Fruit fly (Drosophila melanogaster) Kc167 (cell line): Measurements from ENCODE around the gene CG9133.

Experiments used
- Myc ChIP-seq: fragments of >200 bp; optimal IDR thresholded peaks from 2 replicates; lab custom pipeline; 2017; ENCODE audit warnings: missing external identifiers
- Sin3A ChIP-seq: fragments of >200 bp; optimal IDR thresholded peaks from 2 replicates; lab custom pipeline; 2018; ENCODE audit warnings: missing external identifiers
- h ChIP-seq: fragments of >200 bp; optimal IDR thresholded peaks from 3 replicates; lab custom pipeline; 2018; ENCODE audit warnings: missing external identifiers
- insv ChIP-seq: fragments of >200 bp; optimal IDR thresholded peaks from 3 replicates; lab custom pipeline; 2018; ENCODE audit warnings: missing external identifiers
- psq ChIP-seq: fragments of >200 bp; optimal IDR thresholded peaks from 2 replicates; lab custom pipeline; 2017; ENCODE audit warnings: missing external identifiers
- ttk ChIP-seq: sonication (Bioruptor generic); optimal IDR thresholded peaks from 2 replicates; lab custom pipeline; 2017; ENCODE audit warnings: missing external identifiers

CG9133 gene

DNA sequence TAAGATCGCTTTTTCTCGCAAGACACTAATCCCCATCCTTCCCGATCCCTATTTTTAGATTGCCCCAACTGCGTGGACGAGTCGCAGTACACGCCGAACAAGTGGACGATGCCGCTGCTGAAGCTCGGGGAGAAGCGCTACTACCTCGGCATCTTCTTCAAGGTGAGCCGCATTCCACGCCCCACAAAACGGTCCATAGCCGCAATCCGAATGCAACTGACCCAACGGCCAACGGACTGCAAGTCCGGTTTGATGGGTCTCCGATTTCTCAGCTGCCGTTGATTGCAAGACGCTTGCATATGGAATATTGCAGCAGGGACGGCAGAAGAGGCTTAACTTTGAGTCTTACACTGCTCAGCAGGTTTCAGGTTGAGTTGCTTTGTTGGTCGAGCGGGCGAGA is 17.2 kb downstream of the CG9133 start:
- TF ChIP-seq ttk (lab: Kevin White, UChicago) (no peak), h (lab: Kevin White, UChicago) (no peak), Sin3A (no peak), Myc (lab: Kevin White, UChicago) (no peak), psq (lab: Kevin White, UChicago) (no peak), insv (lab: Kevin White, UChicago) (no peak)

DNA sequence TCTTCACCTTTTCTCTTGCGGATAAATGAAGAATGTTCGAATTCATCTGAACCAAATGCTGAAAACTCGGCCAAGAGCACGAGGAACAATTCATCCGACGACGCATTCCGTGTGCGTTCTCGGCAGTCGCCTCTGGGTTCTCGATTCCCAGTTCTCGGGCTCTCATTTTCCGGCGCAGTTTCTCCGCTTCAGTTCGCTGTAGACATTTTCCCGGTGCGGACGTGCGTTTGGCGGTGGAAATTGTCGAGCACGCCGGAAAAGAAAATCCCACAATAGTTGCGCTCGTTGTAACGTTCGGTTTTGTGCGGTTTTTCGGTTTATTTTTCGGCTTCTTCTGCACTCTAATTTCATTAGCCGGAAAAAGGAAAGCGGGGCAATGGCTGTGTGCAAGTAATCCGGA is 24.0 kb downstream of the CG9133 start, which contains the start of gene CG32333:
Gene CG32333 (plus strand): TSS at position 190 of the 400 bp plus-strand sequence.
- no peak for TF ChIP-seq Myc (lab: Kevin White, UChicago)
- TF ChIP-seq insv (lab: Kevin White, UChicago): no peak
- no peak for TF ChIP-seq ttk (lab: Kevin White, UChicago)
- no peak for TF ChIP-seq Sin3A
- TF ChIP-seq h (lab: Kevin White, UChicago): no peak
- no peak for TF ChIP-seq psq (lab: Kevin White, UChicago)

DNA sequence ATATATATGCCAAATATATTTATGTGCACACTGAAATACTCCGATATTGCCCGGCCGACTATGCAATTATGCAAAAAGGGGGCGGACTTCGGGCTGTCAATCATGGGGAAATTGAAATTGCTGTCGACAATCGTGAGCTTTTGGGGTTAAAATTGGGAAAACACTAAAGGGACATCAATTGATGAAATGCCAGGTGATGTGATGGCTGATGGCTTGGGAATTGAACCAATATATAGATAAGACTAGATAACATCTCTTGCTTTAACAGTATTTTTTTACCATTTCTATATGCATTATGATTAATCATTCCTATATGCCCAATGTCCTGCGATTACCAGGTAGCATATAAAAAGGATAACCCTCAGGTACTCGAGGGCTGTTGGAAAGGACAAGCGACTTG is 26.1 kb downstream of the CG9133 start:
- TF ChIP-seq h (lab: Kevin White, UChicago) (no peak), Myc (lab: Kevin White, UChicago) (no peak), Sin3A (no peak), insv (lab: Kevin White, UChicago) (no peak), psq (lab: Kevin White, UChicago) (no peak), ttk (lab: Kevin White, UChicago) (no peak)

DNA sequence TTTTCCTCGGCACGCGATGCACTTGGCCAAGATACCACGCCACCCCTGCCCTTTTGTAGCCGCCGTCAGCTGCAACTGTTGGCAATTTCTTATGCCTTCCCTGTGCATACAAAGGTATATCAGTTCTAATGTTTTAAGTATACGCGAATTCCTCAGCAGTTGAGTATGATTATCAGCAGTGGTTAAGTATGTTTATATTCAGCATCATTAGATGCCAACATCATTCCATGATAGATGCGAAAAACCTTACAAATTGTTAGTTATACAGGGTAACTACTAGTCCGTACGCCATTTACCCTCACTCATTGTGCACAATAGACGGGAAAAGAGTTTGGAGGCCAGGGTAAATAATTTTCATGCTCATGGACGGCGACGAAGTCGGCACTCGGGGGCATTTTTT is 27.9 kb downstream of the CG9133 start:
- TF ChIP-seq ttk (lab: Kevin White, UChicago) (no peak), Sin3A (no peak), psq (lab: Kevin White, UChicago) (no peak), h (lab: Kevin White, UChicago) (no peak), Myc (lab: Kevin White, UChicago) (no peak), insv (lab: Kevin White, UChicago) (no peak)

DNA sequence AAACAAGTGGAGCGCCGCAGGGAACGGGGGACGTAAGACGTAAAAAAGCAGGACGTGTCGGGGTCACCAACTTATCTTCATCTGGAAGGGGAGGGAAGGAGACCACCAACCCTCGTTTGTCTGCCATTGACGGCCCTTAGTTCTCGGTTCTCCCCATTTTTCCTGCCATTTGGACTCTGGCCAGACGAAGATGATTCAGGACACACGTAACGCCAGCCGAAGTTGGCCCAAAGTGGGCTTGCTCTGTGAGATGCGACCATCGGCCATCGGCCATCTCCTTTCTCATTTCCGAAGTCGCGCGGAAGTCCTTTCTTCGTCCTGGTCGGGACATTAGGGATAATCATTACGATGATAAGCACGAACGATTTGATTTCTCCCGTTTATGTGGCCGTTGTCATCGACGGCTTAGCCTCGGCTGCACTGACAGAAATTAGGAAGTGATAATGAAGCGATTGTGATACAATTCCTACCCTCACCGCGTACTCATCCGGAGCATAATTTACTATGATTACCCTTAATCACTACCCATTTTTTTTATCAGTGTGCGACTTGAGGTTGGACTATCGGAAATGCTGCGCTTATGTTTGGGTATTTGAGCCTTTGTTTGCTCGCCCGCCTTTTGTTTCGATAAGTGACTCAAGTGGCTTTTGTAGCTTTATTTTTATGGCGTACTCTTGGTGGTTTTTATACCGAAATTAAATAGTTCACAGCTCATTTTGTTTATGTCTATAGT is 29.2 kb downstream of the CG9133 start:
- TF ChIP-seq insv (lab: Kevin White, UChicago): no peak
- no peak for TF ChIP-seq psq (lab: Kevin White, UChicago)
- TF ChIP-seq Sin3A: no peak
- no peak for TF ChIP-seq h (lab: Kevin White, UChicago)
- no peak for TF ChIP-seq ttk (lab: Kevin White, UChicago)
- TF ChIP-seq Myc (lab: Kevin White, UChicago): no peak

DNA sequence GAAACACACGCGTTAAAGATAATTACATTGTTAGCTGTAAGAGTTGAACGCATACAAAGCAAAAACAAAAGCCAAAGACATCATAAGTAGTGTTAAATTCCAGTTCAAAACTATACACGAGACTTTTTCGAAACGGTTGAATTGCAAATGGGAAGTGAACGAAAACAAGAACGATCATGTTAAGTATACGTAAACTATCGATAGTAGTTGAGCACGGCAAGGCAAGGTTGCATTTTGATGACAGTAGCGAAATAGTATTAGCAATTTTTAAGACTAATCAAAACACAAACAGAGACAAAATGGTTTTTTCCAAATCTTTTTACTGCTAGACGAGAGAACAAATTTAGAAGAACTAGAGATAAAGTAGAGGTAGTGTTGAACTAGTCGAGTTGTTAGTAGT is 43.0 kb downstream of the CG9133 start:
- TF ChIP-seq ttk (lab: Kevin White, UChicago) (no peak), insv (lab: Kevin White, UChicago) (no peak), Sin3A (no peak), Myc (lab: Kevin White, UChicago) (no peak), h (lab: Kevin White, UChicago) (no peak), psq (lab: Kevin White, UChicago) (no peak)

DNA sequence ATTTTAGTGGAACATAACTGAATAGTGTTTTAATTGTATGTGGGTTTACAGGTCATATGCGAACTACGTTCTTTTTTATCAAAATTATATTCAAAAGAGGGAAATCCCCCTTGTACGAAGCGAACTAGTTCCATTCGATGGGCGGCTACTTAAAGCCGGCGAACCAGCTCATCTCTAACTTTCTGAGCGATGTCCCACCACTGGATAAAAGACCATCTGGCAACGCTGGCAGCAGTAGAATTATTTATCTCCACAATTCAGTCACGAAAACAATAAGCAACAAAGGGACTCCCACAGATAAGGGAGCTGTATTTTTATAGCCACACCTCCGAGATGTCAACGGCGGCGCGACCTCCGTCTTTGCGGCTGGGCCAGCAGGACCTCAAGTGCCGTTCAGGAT is 43.9 kb downstream of the CG9133 start, which contains the start of gene Rabex-5:
Gene Rabex-5 (plus strand): TSS at position 221 of the 400 bp plus-strand sequence.
- TF ChIP-seq Myc (lab: Kevin White, UChicago) (no peak), insv (lab: Kevin White, UChicago) (no peak), psq (lab: Kevin White, UChicago) (no peak), Sin3A (no peak), ttk (lab: Kevin White, UChicago) (no peak), h (lab: Kevin White, UChicago) (no peak)

DNA sequence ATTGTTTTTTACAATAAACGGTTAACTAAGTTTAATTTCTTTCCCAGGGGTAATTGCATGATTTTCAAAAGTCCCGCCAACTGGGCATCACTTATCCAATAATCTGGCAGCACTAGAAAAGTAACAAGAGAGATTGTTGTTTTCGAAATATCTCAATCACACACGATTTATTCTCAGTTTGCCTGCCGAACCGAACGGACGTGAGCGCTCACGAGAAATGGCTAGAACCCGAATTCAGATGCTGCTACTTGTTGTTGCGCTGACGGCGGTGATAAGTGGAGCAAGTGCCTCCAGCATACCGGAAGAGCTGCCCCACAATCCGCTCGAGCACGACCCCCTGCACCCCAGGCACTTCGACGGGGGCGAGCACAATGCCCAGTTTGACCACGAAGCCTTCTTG is 46.7 kb downstream of the CG9133 start, which contains the start of gene scf:
Gene scf (plus strand): TSS at position 164 of the 400 bp plus-strand sequence.
- no peak for TF ChIP-seq h (lab: Kevin White, UChicago)
- no peak for TF ChIP-seq psq (lab: Kevin White, UChicago)
- TF ChIP-seq Sin3A: no peak
- no peak for TF ChIP-seq Myc (lab: Kevin White, UChicago)
- TF ChIP-seq insv (lab: Kevin White, UChicago): no peak
- no peak for TF ChIP-seq ttk (lab: Kevin White, UChicago)

DNA sequence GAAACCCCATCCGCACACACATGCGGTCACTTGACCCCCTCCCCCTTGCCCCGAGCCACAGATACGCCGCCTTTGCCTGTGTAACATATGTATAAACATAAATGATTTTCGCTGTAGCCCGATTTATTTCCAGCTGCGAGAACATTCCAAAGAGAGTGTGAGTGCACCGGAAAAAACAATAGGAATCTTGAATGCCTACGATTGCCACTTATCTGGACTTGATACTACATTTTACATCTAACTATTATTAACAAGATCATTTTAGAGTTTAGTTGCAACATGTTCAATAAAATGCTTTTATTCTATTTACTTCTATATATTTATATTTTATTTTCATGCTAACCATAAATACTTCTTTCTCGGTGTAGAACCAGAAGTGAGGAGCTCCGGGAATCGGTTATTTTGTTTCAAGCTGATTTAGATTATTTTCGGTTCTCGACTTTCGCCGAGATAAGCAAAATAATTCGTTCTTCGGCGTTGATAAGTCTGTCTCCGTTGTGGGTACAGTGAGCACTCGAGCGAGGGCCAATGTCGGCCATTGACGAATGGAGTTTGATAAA is 48.3 kb downstream of the CG9133 start:
- TF ChIP-seq insv (lab: Kevin White, UChicago) (no peak), h (lab: Kevin White, UChicago) (no peak), psq (lab: Kevin White, UChicago) (no peak), Sin3A (no peak), Myc (lab: Kevin White, UChicago) (no peak), ttk (lab: Kevin White, UChicago) (no peak)

DNA sequence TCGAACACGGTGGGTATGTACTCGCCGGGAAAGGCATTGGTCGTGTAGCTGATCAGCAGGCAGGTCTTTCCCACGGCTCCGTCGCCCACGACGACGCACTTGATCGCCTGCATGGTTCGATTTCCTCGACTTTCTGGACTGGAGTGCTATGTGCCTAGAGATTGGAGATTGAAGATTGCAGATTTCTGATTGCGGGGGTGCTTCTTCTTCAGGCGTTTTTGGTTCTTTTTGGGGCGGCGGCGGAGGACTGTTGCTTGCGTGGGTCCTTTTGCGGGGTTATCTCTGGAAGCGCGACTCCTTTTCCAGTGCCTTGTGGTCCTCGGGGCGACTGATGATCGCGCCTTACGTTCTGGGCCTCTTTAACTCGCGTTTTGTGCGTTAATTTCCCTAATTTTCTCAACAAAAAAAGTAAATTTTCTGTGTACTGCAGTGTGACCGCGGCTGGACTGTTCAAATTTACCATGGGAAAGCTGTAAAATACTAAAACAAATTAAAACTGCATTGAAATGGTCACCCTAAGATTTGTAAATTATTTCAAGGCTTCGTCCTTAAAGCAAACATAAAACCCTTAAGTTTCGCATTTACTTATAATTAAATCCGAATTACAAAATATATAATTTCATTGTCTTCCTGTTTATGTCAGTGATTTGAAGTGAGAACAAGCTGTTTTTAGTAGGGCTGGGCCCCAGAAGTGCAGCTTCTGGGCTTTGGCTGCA is 50.6 kb downstream of the CG9133 start, which contains the start of the genes Rac1 and Acat2:
Gene Rac1 (minus strand): TSS at position 450 of the 716 bp plus-strand sequence.
Gene Acat2 (plus strand): TSS at position 711 of the 716 bp plus-strand sequence.
- TF ChIP-seq psq (lab: Kevin White, UChicago) (no peak), Sin3A (no peak), insv (lab: Kevin White, UChicago) (no peak), Myc (lab: Kevin White, UChicago) (no peak), ttk (lab: Kevin White, UChicago) (no peak), h (lab: Kevin White, UChicago) (no peak)

DNA sequence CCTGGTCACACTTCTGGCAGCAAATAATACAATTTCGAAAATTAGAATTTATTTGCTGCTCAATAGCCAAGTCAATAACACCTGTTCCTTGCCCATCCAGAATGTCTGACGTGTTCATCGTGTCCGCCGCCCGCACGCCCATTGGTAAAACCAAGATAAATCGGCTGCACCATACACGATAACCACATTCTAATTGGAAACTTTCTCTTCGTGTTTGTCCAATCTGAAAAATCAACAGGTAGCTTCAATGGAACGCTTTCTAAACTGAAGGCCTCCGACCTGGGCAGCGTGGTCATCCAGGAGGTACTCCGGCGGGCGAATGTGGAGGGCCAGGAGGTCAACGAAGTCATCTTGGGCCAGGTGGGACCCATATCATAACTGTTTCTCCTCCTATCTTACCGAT is 51.1 kb downstream of the CG9133 start:
- TF ChIP-seq Sin3A: no peak
- no peak for TF ChIP-seq insv (lab: Kevin White, UChicago)
- no peak for TF ChIP-seq ttk (lab: Kevin White, UChicago)
- no peak for TF ChIP-seq psq (lab: Kevin White, UChicago)
